Fruit fly (Drosophila melanogaster) whole organism, embryonic: ENCODE data around the gene Cpr65Av.

Source experiments
- C15 ChIP-seq: fragments of 200-800 bp; sonication (Bioruptor generic); IDR thresholded peaks from 3 replicates; pipeline ENCODE4 v1.3.6; 2022; ENCODE audit warnings: missing biosample characterization, missing genetic modification characterization
- CG10959 ChIP-seq: fragments of 200-800 bp; sonication (Bioruptor generic); IDR thresholded peaks from 2 replicates; pipeline ENCODE4 v1.3.6; 2022; ENCODE audit warnings: missing biosample characterization, missing genetic modification characterization
- CG11085 ChIP-seq: fragments of 200-800 bp; sonication (Bioruptor generic); IDR thresholded peaks from 2 replicates; pipeline ENCODE4 v1.3.6; 2022; ENCODE audit warnings: missing biosample characterization, missing genetic modification characterization
- CG11695 ChIP-seq: fragments of 200-800 bp; sonication (Bioruptor generic); IDR thresholded peaks from 3 replicates; pipeline ENCODE4 v1.3.6; 2022; ENCODE audit warnings: missing biosample characterization, missing genetic modification characterization
- CG12769 ChIP-seq: fragments of 200-800 bp; sonication (Bioruptor generic); optimal IDR thresholded peaks from 2 replicates; lab custom pipeline; 2019; ENCODE audit warnings: missing biosample characterization, mild to moderate bottlenecking, missing genetic modification characterization, moderate library complexity
- CG13424 ChIP-seq: fragments of 200-800 bp; sonication (Bioruptor generic); optimal IDR thresholded peaks from 2 replicates; lab custom pipeline; 2019; ENCODE audit warnings: missing biosample characterization, mild to moderate bottlenecking, missing genetic modification characterization, moderate library complexity
- CG17328 ChIP-seq: fragments of 200-800 bp; sonication (Bioruptor generic); IDR thresholded peaks from 2 replicates; pipeline ENCODE4 v1.3.6; 2022; ENCODE audit warnings: missing biosample characterization, missing genetic modification characterization
- CG17359 ChIP-seq: fragments of 200-800 bp; sonication (Bioruptor generic); optimal IDR thresholded peaks from 3 replicates; lab custom pipeline; 2018; ENCODE audit warnings: missing biosample characterization, mild to moderate bottlenecking, missing genetic modification characterization, moderate library complexity
- CG17912 ChIP-seq: fragments of 200-800 bp; sonication (Bioruptor generic); optimal IDR thresholded peaks from 2 replicates; lab custom pipeline; 2018; ENCODE audit warnings: missing biosample characterization, mild to moderate bottlenecking, missing genetic modification characterization
- CG18476 ChIP-seq: fragments of 200-800 bp; sonication (Bioruptor generic); optimal IDR thresholded peaks from 2 replicates; lab custom pipeline; 2016; ENCODE audit warnings: missing biosample characterization, mild to moderate bottlenecking, missing genetic modification characterization
- CG30020 ChIP-seq: fragments of 200-800 bp; optimal IDR thresholded peaks from 2 replicates; lab custom pipeline; 2019; ENCODE audit warnings: missing biosample characterization, mild to moderate bottlenecking, missing genetic modification characterization, moderate library complexity
- CG3163 ChIP-seq: fragments of 200-800 bp; sonication (Bioruptor generic); optimal IDR thresholded peaks from 3 replicates; lab custom pipeline; 2016; ENCODE audit warnings: missing biosample characterization, missing genetic modification characterization
- CG3847 ChIP-seq: fragments of 200-800 bp; sonication (Bioruptor generic); IDR thresholded peaks from 2 replicates; pipeline ENCODE4 v1.3.6; 2022; ENCODE audit warnings: missing biosample characterization, missing genetic modification characterization
- CG42726 ChIP-seq: fragments of 200-800 bp; sonication (Bioruptor generic); IDR thresholded peaks from 2 replicates; pipeline ENCODE4 v1.3.6; 2022; ENCODE audit warnings: missing biosample characterization, missing genetic modification characterization; ENCODE audit not compliant: partially characterized antibody
- CG4820 ChIP-seq: fragments of 200-800 bp; sonication (Bioruptor generic); optimal IDR thresholded peaks from 3 replicates; lab custom pipeline; 2016; ENCODE audit warnings: missing biosample characterization, missing genetic modification characterization
- CG6272 ChIP-seq: fragments of 200-800 bp; sonication (Bioruptor generic); IDR thresholded peaks from 2 replicates; pipeline ENCODE4 v1.3.6; 2022; ENCODE audit warnings: missing biosample characterization, missing genetic modification characterization
- CG7786 ChIP-seq: fragments of 200-800 bp; sonication (Bioruptor generic); optimal IDR thresholded peaks from 2 replicates; lab custom pipeline; 2016; ENCODE audit warnings: missing biosample characterization, missing genetic modification characterization
- CG7839 ChIP-seq: fragments of 200-800 bp; sonication (Bioruptor generic); optimal IDR thresholded peaks from 3 replicates; lab custom pipeline; 2018; ENCODE audit warnings: missing biosample characterization, mild to moderate bottlenecking, missing genetic modification characterization, moderate library complexity
- CrebB ChIP-seq: fragments of 200-800 bp; sonication (Bioruptor generic); optimal IDR thresholded peaks from 3 replicates; lab custom pipeline; 2018; ENCODE audit warnings: missing biosample characterization, mild to moderate bottlenecking, missing genetic modification characterization
- Doc2 ChIP-seq: fragments of 200-800 bp; sonication (Bioruptor generic); IDR thresholded peaks from 2 replicates; pipeline ENCODE4 v1.3.6; 2022; ENCODE audit warnings: missing biosample characterization, missing genetic modification characterization
- Doc3 ChIP-seq: fragments of 200-800 bp; sonication (Bioruptor generic); IDR thresholded peaks from 3 replicates; pipeline ENCODE4 v1.3.6; 2022; ENCODE audit warnings: missing biosample characterization, missing genetic modification characterization; ENCODE audit not compliant: partially characterized antibody
- Fer1 ChIP-seq: fragments of 200-800 bp; sonication (Bioruptor generic); optimal IDR thresholded peaks from 2 replicates; lab custom pipeline; 2017; ENCODE audit warnings: missing biosample characterization, mild to moderate bottlenecking, missing genetic modification characterization
- H15 ChIP-seq: fragments of 200-800 bp; sonication (Bioruptor generic); IDR thresholded peaks from 3 replicates; pipeline ENCODE4 v1.3.6; 2022; ENCODE audit warnings: missing biosample characterization, missing genetic modification characterization
- MTF-1 ChIP-seq: fragments of 200-800 bp; sonication (Bioruptor generic); optimal IDR thresholded peaks from 2 replicates; lab custom pipeline; 2018; ENCODE audit warnings: missing biosample characterization, mild to moderate bottlenecking, missing genetic modification characterization, borderline replicate concordance
- Mad ChIP-seq: fragments of 200-800 bp; sonication (Bioruptor generic); optimal IDR thresholded peaks from 2 replicates; lab custom pipeline; 2016; ENCODE audit warnings: missing biosample characterization, missing genetic modification characterization
- Nf-YB ChIP-seq: fragments of 200-800 bp; sonication (Bioruptor generic); optimal IDR thresholded peaks from 3 replicates; lab custom pipeline; 2019; ENCODE audit warnings: missing biosample characterization, mild to moderate bottlenecking, missing genetic modification characterization, moderate library complexity
- Ptx1 ChIP-seq: fragments of 200-800 bp; sonication (Bioruptor generic); IDR thresholded peaks from 2 replicates; pipeline ENCODE4 v1.3.6; 2022; ENCODE audit warnings: missing biosample characterization, missing genetic modification characterization
- Side ChIP-seq: fragments of 200-800 bp; sonication (Bioruptor generic); optimal IDR thresholded peaks from 2 replicates; lab custom pipeline; 2016; ENCODE audit warnings: missing biosample characterization, missing genetic modification characterization
- Tbp ChIP-seq: fragments of >200 bp; optimal IDR thresholded peaks from 2 replicates; lab custom pipeline; 2018; ENCODE audit warnings: missing biosample characterization, missing genetic modification characterization
- YL-1 ChIP-seq: fragments of 200-800 bp; sonication (Bioruptor generic); optimal IDR thresholded peaks from 3 replicates; lab custom pipeline; 2017; ENCODE audit warnings: missing biosample characterization, mild to moderate bottlenecking, missing genetic modification characterization
- ara ChIP-seq: fragments of 200-800 bp; sonication (Bioruptor generic); IDR thresholded peaks from 2 replicates; pipeline ENCODE4 v1.3.6; 2022; ENCODE audit warnings: missing biosample characterization, missing genetic modification characterization
- bigmax ChIP-seq: fragments of 200-800 bp; sonication (Bioruptor generic); optimal IDR thresholded peaks from 2 replicates; lab custom pipeline; 2018; ENCODE audit warnings: missing biosample characterization, mild to moderate bottlenecking, missing genetic modification characterization
- crol ChIP-seq: fragments of 200-800 bp; sonication (Bioruptor generic); IDR thresholded peaks from 2 replicates; pipeline ENCODE4 v1.3.6; 2022; ENCODE audit warnings: missing biosample characterization, missing genetic modification characterization
- dm ChIP-seq: fragments of 200-800 bp; sonication (Bioruptor generic); optimal IDR thresholded peaks from 3 replicates; lab custom pipeline; 2016; ENCODE audit warnings: missing biosample characterization, missing genetic modification characterization
- fru ChIP-seq: fragments of >200 bp; optimal IDR thresholded peaks from 2 replicates; lab custom pipeline; 2017
- gce ChIP-seq: fragments of 200-800 bp; sonication (Bioruptor generic); IDR thresholded peaks from 3 replicates; pipeline ENCODE4 v1.3.6; 2022; ENCODE audit warnings: missing biosample characterization, missing genetic modification characterization
- gem ChIP-seq: fragments of 200-800 bp; sonication (Bioruptor generic); optimal IDR thresholded peaks from 2 replicates; lab custom pipeline; 2019; ENCODE audit warnings: missing biosample characterization, mild to moderate bottlenecking, missing genetic modification characterization, moderate library complexity
- ind ChIP-seq: fragments of 200-800 bp; sonication (Bioruptor generic); optimal IDR thresholded peaks from 3 replicates; lab custom pipeline; 2016; ENCODE audit warnings: missing biosample characterization, missing genetic modification characterization
- kay ChIP-seq: fragments of 200-800 bp; sonication (Bioruptor generic); optimal IDR thresholded peaks from 2 replicates; lab custom pipeline; 2016; ENCODE audit warnings: missing biosample characterization, missing genetic modification characterization
- lola ChIP-seq, 3 experiments: fragments of >200 bp in 2 of 3; fragments of 200-800 bp in 1 of 3; sonication (Bioruptor generic) in 1 of 3; optimal IDR thresholded peaks; 2 replicates each; lab custom pipeline; 2017 to 2019; ENCODE audit warnings: missing biosample characterization in 3 of 3, missing genetic modification characterization in 3 of 3, mild to moderate bottlenecking in 1 of 3, moderate library complexity in 1 of 3
- lov ChIP-seq, 2 experiments: fragments of 200-800 bp in 1 of 2; fragments of >200 bp in 1 of 2; sonication (Bioruptor generic) in 1 of 2; IDR thresholded peaks in 1 of 2; optimal IDR thresholded peaks in 1 of 2; 2 replicates in 1 of 2; 3 replicates in 1 of 2; pipeline versions ENCODE4 v1.3.6 to Lab custom; 2017 to 2022; ENCODE audit warnings: missing biosample characterization in 1 of 2, missing genetic modification characterization in 1 of 2
- nau ChIP-seq: fragments of 200-800 bp; sonication (Bioruptor generic); optimal IDR thresholded peaks from 3 replicates; lab custom pipeline; 2017; ENCODE audit warnings: missing biosample characterization, mild to moderate bottlenecking, missing genetic modification characterization, missing genetic modification reagents
- peb ChIP-seq: fragments of 200-800 bp; sonication (Bioruptor generic); IDR thresholded peaks from 2 replicates; pipeline ENCODE4 v1.3.6; 2022; ENCODE audit warnings: missing biosample characterization, missing genetic modification characterization
- rib ChIP-seq: fragments of 200-800 bp; sonication (Bioruptor generic); IDR thresholded peaks from 2 replicates; pipeline ENCODE4 v1.3.6; 2022; ENCODE audit warnings: missing biosample characterization, missing genetic modification characterization
- sd ChIP-seq: fragments of 200-800 bp; sonication (Bioruptor generic); optimal IDR thresholded peaks from 3 replicates; lab custom pipeline; 2018; ENCODE audit warnings: missing biosample characterization, mild to moderate bottlenecking, missing genetic modification characterization, moderate library complexity
- seq ChIP-seq: fragments of 200-800 bp; sonication (Bioruptor generic); IDR thresholded peaks from 2 replicates; pipeline ENCODE4 v1.3.6; 2022; ENCODE audit warnings: missing biosample characterization, missing genetic modification characterization
- sima ChIP-seq: fragments of 200-800 bp; sonication (Bioruptor generic); optimal IDR thresholded peaks from 2 replicates; lab custom pipeline; 2016; ENCODE audit warnings: missing biosample characterization, missing genetic modification characterization
- sisA ChIP-seq: fragments of 200-800 bp; sonication (Bioruptor generic); IDR thresholded peaks from 2 replicates; pipeline ENCODE4 v1.3.6; 2022; ENCODE audit warnings: missing biosample characterization, missing genetic modification characterization
- sob ChIP-seq: fragments of 200-800 bp; sonication (Bioruptor generic); IDR thresholded peaks from 2 replicates; pipeline ENCODE4 v1.3.6; 2022; ENCODE audit warnings: missing biosample characterization, missing genetic modification characterization
- wor ChIP-seq: fragments of 200-800 bp; sonication (Bioruptor generic); IDR thresholded peaks from 2 replicates; pipeline ENCODE4 v1.3.6; 2022; ENCODE audit warnings: missing biosample characterization, missing genetic modification characterization
- zen2 ChIP-seq: fragments of 200-800 bp; sonication (Bioruptor generic); IDR thresholded peaks from 3 replicates; pipeline ENCODE4 v1.3.6; 2022; ENCODE audit warnings: missing biosample characterization, missing genetic modification characterization; ENCODE audit not compliant: partially characterized antibody

Cpr65Av gene

DNA sequence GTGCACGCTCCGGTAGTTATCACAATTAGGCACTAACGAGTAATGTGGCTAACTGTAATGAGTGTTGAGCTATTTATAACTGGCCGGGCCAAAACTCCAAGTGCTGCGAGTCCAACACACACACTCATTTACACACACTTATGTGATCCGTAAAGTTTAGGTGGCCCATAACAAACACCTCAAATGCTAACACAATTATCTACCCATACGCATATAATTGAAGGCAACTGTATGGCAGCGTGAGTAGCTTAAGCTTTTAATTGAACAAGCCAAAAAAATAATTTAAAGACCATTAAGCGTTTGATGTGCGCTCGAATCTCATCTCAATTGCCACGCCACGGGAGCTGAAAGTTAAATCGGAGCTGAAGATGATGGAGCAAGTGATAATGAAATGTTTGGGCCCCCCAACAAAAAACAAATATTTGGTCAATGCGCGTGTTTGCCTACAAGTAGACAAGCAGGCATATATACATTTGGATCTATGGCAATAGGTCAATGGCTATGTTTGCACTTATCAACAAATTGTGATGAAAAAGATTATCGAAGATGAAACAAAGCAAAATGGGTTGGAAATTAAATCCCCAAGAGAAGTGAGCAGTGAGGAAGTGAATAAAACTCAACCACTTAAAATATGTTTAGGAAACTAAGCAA, at the start of gene Cpr65Av (continued):
- TF ChIP-seq Mad (no peak), fru (lab: Kevin White, UChicago) (no peak), Tbp (GFP tag; lab: Kevin White, UChicago) (no peak), CG30020 (tag; lab: Kevin White, UChicago) (no peak), ind (GFP tag; lab: Kevin White, UChicago) (no peak), CG11695 (GFP tag; lab: Robert Waterston, UW) (no peak), rib (GFP tag; lab: Robert Waterston, UW) (no peak), CG3847 (GFP tag; lab: Robert Waterston, UW) (no peak), sd (tag; lab: Kevin White, UChicago) (peak; percentile 15), CG18476 (GFP tag; lab: Kevin White, UChicago) (no peak), gem (peak; percentile 32), dm (GFP tag; lab: Kevin White, UChicago) (no peak), zen2 (no peak), sima (GFP tag; lab: Kevin White, UChicago) (no peak), crol (no peak), CG3163 (GFP tag; lab: Kevin White, UChicago) (no peak), CG17912 (GFP tag; lab: Kevin White, UChicago) (peak; percentile 13), CG17328 (GFP tag; lab: Robert Waterston, UW) (no peak), CG17359 (peak; percentile 40), wor (GFP tag; lab: Robert Waterston, UW) (no peak), kay (GFP tag; lab: Kevin White, UChicago) (no peak), sob (GFP tag; lab: Robert Waterston, UW) (no peak), YL-1 (GFP tag; lab: Kevin White, UChicago) (no peak), lola (GFP tag; optimal IDR thresholded peaks at IDR 0.05; lab: Kevin White, UChicago) (no peak), Ptx1 (GFP tag; lab: Robert Waterston, UW) (no peak), CG12769 (tag; lab: Kevin White, UChicago) (no peak), CG7839 (tag; lab: Kevin White, UChicago) (no peak), lov (optimal IDR thresholded peaks at IDR 0.05; lab: Kevin White, UChicago) (no peak), lov (GFP tag; IDR thresholded peaks at IDR 0.05; lab: Robert Waterston, UW) (no peak), peb (GFP tag; lab: Robert Waterston, UW) (no peak), CG7786 (GFP tag; lab: Kevin White, UChicago) (no peak), ara (GFP tag; lab: Robert Waterston, UW) (no peak), Doc2 (no peak), gce (0 out of 3 replicates have a peak, but pooled peaks have one; percentile 28), CG42726 (no peak), CrebB (tag; lab: Kevin White, UChicago) (peak; percentile 26), Fer1 (GFP tag; lab: Kevin White, UChicago) (peak; percentile 25), seq (no peak), nau (peak; percentile 3), H15 (GFP tag; lab: Robert Waterston, UW) (no peak), MTF-1 (GFP tag; lab: Kevin White, UChicago) (peak; percentile 35), bigmax (GFP tag; lab: Kevin White, UChicago) (no peak), Nf-YB (GFP tag; lab: Kevin White, UChicago) (no peak), CG13424 (peak; percentile 39), CG6272 (GFP tag; lab: Robert Waterston, UW) (no peak), sisA (GFP tag; lab: Robert Waterston, UW) (no peak), Doc3 (no peak), CG4820 (GFP tag; lab: Kevin White, UChicago) (no peak), CG11085 (GFP tag; lab: Robert Waterston, UW) (no peak), C15 (GFP tag; lab: Robert Waterston, UW) (no peak), CG10959 (GFP tag; lab: Robert Waterston, UW) (no peak), Side (GFP tag; lab: Kevin White, UChicago) (no peak)
